ENCODE assay signal across 4 worm cellular contexts in genomic region chrX:9958561-9958960, ce11.
TF ChIP-seq lines count a peak whose summit lies in the region.

TSS of gene ZC506.1 (plus strand) at chrX:9958960.

TF ChIP-seq in whole organism, L2 larva, 48 proteins besides CTCF, POLR2A, EP300 and RAD21 (continued from another document):
- TF ChIP-seq nhr-25 (tag; optimal IDR thresholded peaks at IDR 0.05; lab: Kevin White, UChicago) (peak; percentile 94), ZK546.5 (tag; optimal IDR thresholded peaks at IDR 0.05; lab: Kevin White, UChicago) (no peak), alr-1 (tag; optimal IDR thresholded peaks at IDR 0.05; lab: Kevin White, UChicago) (peak; percentile 6), lin-39 (tag; optimal IDR thresholded peaks at IDR 0.05; lab: Kevin White, UChicago) (no peak), F13H6.1 (tag; optimal IDR thresholded peaks at IDR 0.05; lab: Kevin White, UChicago) (peak; percentile 98), unc-39 (tag; optimal IDR thresholded peaks at IDR 0.05; lab: Kevin White, UChicago) (peak; percentile 2), snpc-4 (tag; optimal IDR thresholded peaks at IDR 0.05; lab: Kevin White, UChicago) (peak; percentile 75), nhr-129 (tag; optimal IDR thresholded peaks at IDR 0.05; lab: Kevin White, UChicago) (peak; percentile 99), nhr-12 (tag; optimal IDR thresholded peaks at IDR 0.05; lab: Kevin White, UChicago) (no peak), unc-55 (GFP tag; optimal IDR thresholded peaks at IDR 0.05; lab: Kevin White, UChicago) (peak; percentile 99), nhr-11 (tag; optimal IDR thresholded peaks at IDR 0.05; lab: Kevin White, UChicago) (peak; percentile 55), nhr-21 (tag; optimal IDR thresholded peaks at IDR 0.05; lab: Kevin White, UChicago) (peak; percentile 78), sem-4 (tag; optimal IDR thresholded peaks at IDR 0.05; lab: Kevin White, UChicago) (peak; percentile 95), sma-9 (GFP tag; optimal IDR thresholded peaks at IDR 0.05; lab: Kevin White, UChicago) (peak; percentile 96), sma-9 (tag; optimal IDR thresholded peaks at IDR 0.05; lab: Kevin White, UChicago) (no peak), elt-1 (tag; optimal IDR thresholded peaks at IDR 0.05; lab: Kevin White, UChicago) (no peak), Y55F3AM.14 (GFP tag; optimal IDR thresholded peaks at IDR 0.05; lab: Kevin White, UChicago) (peak; percentile 90), nhr-6 (tag; optimal IDR thresholded peaks at IDR 0.05; lab: Kevin White, UChicago) (peak; percentile 89), ceh-82 (tag; optimal IDR thresholded peaks at IDR 0.05; lab: Kevin White, UChicago) (peak; percentile 12), lsy-2 (tag; optimal IDR thresholded peaks at IDR 0.05; lab: Kevin White, UChicago) (peak; percentile 61 to 92), unc-62 (GFP tag; optimal IDR thresholded peaks at IDR 0.05; lab: Kevin White, UChicago) (peak; percentile 61), nhr-23 (tag; optimal IDR thresholded peaks at IDR 0.05; lab: Kevin White, UChicago) (no peak), C34F6.9 (tag; optimal IDR thresholded peaks at IDR 0.05; lab: Kevin White, UChicago) (peak; percentile 98), fos-1 (tag; optimal IDR thresholded peaks at IDR 0.05; lab: Kevin White, UChicago) (peak; percentile 96), zag-1 (tag; optimal IDR thresholded peaks at IDR 0.05; lab: Kevin White, UChicago) (peak; percentile 96), mbf-1 (tag; optimal IDR thresholded peaks at IDR 0.05; lab: Kevin White, UChicago) (peak; percentile 12)

TF ChIP-seq in whole organism, L4 larva, 104 proteins besides CTCF, POLR2A, EP300 and RAD21 (continued from another document and continues in another):
- TF ChIP-seq F37D6.2 (tag; optimal IDR thresholded peaks at IDR 0.05; lab: Kevin White, UChicago) (peak; percentile 83), zip-2 (tag; optimal IDR thresholded peaks at IDR 0.05; lab: Kevin White, UChicago) (peak; percentile 45), aly-2 (tag; optimal IDR thresholded peaks at IDR 0.05; lab: Kevin White, UChicago) (peak; percentile 1), hlh-30 (tag; optimal IDR thresholded peaks at IDR 0.05; lab: Kevin White, UChicago; ENCODE audit: insufficient read depth) (peak; percentile 87), ceh-62 (tag; optimal IDR thresholded peaks at IDR 0.05; lab: Kevin White, UChicago) (no peak), lin-1 (GFP tag; IDR thresholded peaks at IDR 0.05; lab: Robert Waterston, UW) (peak; percentile 65; the same call in 1 of the 2 replicates), F44E2.7 (GFP tag; IDR thresholded peaks at IDR 0.05; lab: Robert Waterston, UW) (no peak), daf-19 (GFP tag; conservative IDR thresholded peaks at IDR 0.05; lab: Robert Waterston, UW) (no peak), attf-4 (tag; optimal IDR thresholded peaks at IDR 0.05; lab: Kevin White, UChicago) (no peak), ceh-28 (tag; optimal IDR thresholded peaks at IDR 0.05; lab: Kevin White, UChicago) (peak; percentile 84), mes-2 (tag; optimal IDR thresholded peaks at IDR 0.05; lab: Kevin White, UChicago; ENCODE audit: poor library complexity, severe bottlenecking) (peak; percentile 93), unc-39 (tag; optimal IDR thresholded peaks at IDR 0.05; lab: Kevin White, UChicago) (no peak), R02D3.7 (tag; optimal IDR thresholded peaks at IDR 0.05; lab: Kevin White, UChicago) (no peak), cey-2 (tag; optimal IDR thresholded peaks at IDR 0.05; lab: Kevin White, UChicago; ENCODE audit: borderline replicate concordance, insufficient read depth) (no peak), daf-8 (GFP tag; IDR thresholded peaks at IDR 0.05; lab: Robert Waterston, UW) (no peak), nhr-76 (tag; optimal IDR thresholded peaks at IDR 0.05; lab: Kevin White, UChicago) (peak; percentile 51), saeg-2 (GFP tag; IDR thresholded peaks at IDR 0.05; lab: Robert Waterston, UW) (peak; percentile 68; the same call in 1 of the 2 replicates), T26A8.4 (GFP tag; IDR thresholded peaks at IDR 0.05; lab: Robert Waterston, UW) (peak; percentile 87), nhr-10 (tag; optimal IDR thresholded peaks at IDR 0.05; lab: Kevin White, UChicago) (peak; percentile 86), lir-3 (tag; optimal IDR thresholded peaks at IDR 0.05; lab: Kevin White, UChicago) (no peak), hmg-1.1 (GFP tag; IDR thresholded peaks at IDR 0.05; lab: Robert Waterston, UW) (peak; percentile 97), nhr-28 (tag; optimal IDR thresholded peaks at IDR 0.05; lab: Kevin White, UChicago) (peak; percentile 93), zfp-2 (tag; optimal IDR thresholded peaks at IDR 0.05; lab: Kevin White, UChicago) (peak; percentile 9), rbr-2 (tag; optimal IDR thresholded peaks at IDR 0.05; lab: Kevin White, UChicago) (peak; percentile 97), ama-1 (optimal IDR thresholded peaks at IDR 0.05; lab: Kevin White, UChicago) (peak; percentile 34), gei-8 (GFP tag; optimal IDR thresholded peaks at IDR 0.05; lab: Kevin White, UChicago) (peak; percentile 22), lin-15B (tag; optimal IDR thresholded peaks at IDR 0.05; lab: Kevin White, UChicago) (no peak), mxl-2 (GFP tag; conservative IDR thresholded peaks at IDR 0.05; lab: Robert Waterston, UW) (peak; percentile 74; the same call in 1 of the 2 replicates), ceh-82 (tag; optimal IDR thresholded peaks at IDR 0.05; lab: Kevin White, UChicago) (no peak), ztf-7 (tag; optimal IDR thresholded peaks at IDR 0.05; lab: Kevin White, UChicago) (peak; percentile 86), tag-97 (GFP tag; IDR thresholded peaks at IDR 0.05; lab: Robert Waterston, UW) (no peak), unc-130 (GFP tag; optimal IDR thresholded peaks at IDR 0.05; lab: Kevin White, UChicago) (no peak), mdt-29 (GFP tag; IDR thresholded peaks at IDR 0.05; lab: Robert Waterston, UW) (peak; percentile 58; the same call in 1 of the 2 replicates), zag-1 (tag; optimal IDR thresholded peaks at IDR 0.05; lab: Kevin White, UChicago) (no peak), Y5F2A.4 (GFP tag; optimal IDR thresholded peaks at IDR 0.05; lab: Kevin White, UChicago) (no peak), ZK337.2 (GFP tag; IDR thresholded peaks at IDR 0.05; lab: Robert Waterston, UW) (no peak)

TF ChIP-seq in whole organism, late embryonic, 69 proteins besides CTCF, POLR2A, EP300 and RAD21 (continued from another document):
- TF ChIP-seq pha-2 (tag; optimal IDR thresholded peaks at IDR 0.05; lab: Kevin White, UChicago) (no peak), elt-2 (tag; optimal IDR thresholded peaks at IDR 0.05; lab: Kevin White, UChicago) (peak; percentile 53), ceh-18 (tag; optimal IDR thresholded peaks at IDR 0.05; lab: Kevin White, UChicago) (peak; percentile 95), lim-6 (tag; optimal IDR thresholded peaks at IDR 0.05; lab: Kevin White, UChicago) (peak; percentile 33), sdc-2 (tag; optimal IDR thresholded peaks at IDR 0.05; lab: Kevin White, UChicago) (peak; percentile 77), pag-3 (tag; optimal IDR thresholded peaks at IDR 0.05; lab: Kevin White, UChicago; ENCODE audit: borderline replicate concordance) (peak; percentile 50), syd-9 (tag; optimal IDR thresholded peaks at IDR 0.05; lab: Kevin White, UChicago) (peak; percentile 63), pax-1 (tag; optimal IDR thresholded peaks at IDR 0.05; lab: Kevin White, UChicago) (peak; percentile 15), T23F11.4 (GFP tag; optimal IDR thresholded peaks at IDR 0.05; lab: Kevin White, UChicago) (peak; percentile 13), tbx-2 (tag; optimal IDR thresholded peaks at IDR 0.05; lab: Kevin White, UChicago) (peak; percentile 84), ceh-48 (tag; optimal IDR thresholded peaks at IDR 0.05; lab: Kevin White, UChicago) (peak; percentile 92), pros-1 (tag; optimal IDR thresholded peaks at IDR 0.05; lab: Kevin White, UChicago) (peak; percentile 89), ets-4 (tag; optimal IDR thresholded peaks at IDR 0.05; lab: Kevin White, UChicago) (peak; percentile 64), nhr-11 (tag; optimal IDR thresholded peaks at IDR 0.05; lab: Kevin White, UChicago) (no peak), ceh-14 (tag; optimal IDR thresholded peaks at IDR 0.05; lab: Kevin White, UChicago) (no peak), ahr-1 (tag; optimal IDR thresholded peaks at IDR 0.05; lab: Kevin White, UChicago) (no peak), F13H6.1 (tag; optimal IDR thresholded peaks at IDR 0.05; lab: Kevin White, UChicago) (peak; percentile 42), ceh-34 (tag; optimal IDR thresholded peaks at IDR 0.05; lab: Kevin White, UChicago) (peak; percentile 90), ceh-19 (GFP tag; optimal IDR thresholded peaks at IDR 0.05; lab: Kevin White, UChicago) (peak; percentile 64), fkh-10 (GFP tag; optimal IDR thresholded peaks at IDR 0.05; lab: Kevin White, UChicago) (no peak)
TF ChIP-seq in whole organism, late embryonic: peak in this region for 31.

TF ChIP-seq in whole organism, mixed stage, embryonic, 35 proteins besides CTCF, POLR2A, EP300 and RAD21 (continued from another document):
- TF ChIP-seq nhr-76 (tag; optimal IDR thresholded peaks at IDR 0.05; lab: Kevin White, UChicago) (no peak), sem-2 (GFP tag; optimal IDR thresholded peaks at IDR 0.05; lab: Kevin White, UChicago) (no peak), bed-3 (GFP tag; optimal IDR thresholded peaks at IDR 0.05; lab: Kevin White, UChicago) (no peak), sptf-1 (tag; optimal IDR thresholded peaks at IDR 0.05; lab: Kevin White, UChicago) (peak; percentile 81), mab-5 (tag; optimal IDR thresholded peaks at IDR 0.05; lab: Kevin White, UChicago) (no peak), ces-1 (GFP tag; optimal IDR thresholded peaks at IDR 0.05; lab: Kevin White, UChicago) (peak; percentile 81)
